Fruit fly (Drosophila melanogaster) whole organism, prepupa: ENCODE results near the gene CG1299.
A peak's percentile ranks its signal among the peaks of the same experiment; 100 is the strongest.

Source experiments
- Blimp-1 ChIP-seq: fragments of 200-800 bp; sonication (Bioruptor generic); optimal IDR thresholded peaks from 3 replicates; lab custom pipeline; 2017; ENCODE audit warnings: missing biosample characterization, missing genetic modification characterization, mild to moderate bottlenecking, moderate library complexity, missing genetic modification reagents
- CG10631 ChIP-seq: fragments of 200-800 bp; sonication (Bioruptor generic); optimal IDR thresholded peaks from 2 replicates; lab custom pipeline; 2016; ENCODE audit warnings: missing biosample characterization, missing genetic modification characterization
- CG10669 ChIP-seq: fragments of 200-800 bp; sonication (Bioruptor generic); optimal IDR thresholded peaks from 3 replicates; lab custom pipeline; 2018; ENCODE audit warnings: missing biosample characterization, mild to moderate bottlenecking, missing genetic modification characterization, moderate library complexity
- CG11294 ChIP-seq: fragments of 200-800 bp; sonication (Bioruptor generic); IDR thresholded peaks from 2 replicates; pipeline ENCODE4 v1.3.6; 2022; ENCODE audit warnings: missing biosample characterization, missing genetic modification characterization
- CG11762 ChIP-seq: fragments of 200-800 bp; sonication (Bioruptor generic); optimal IDR thresholded peaks from 3 replicates; lab custom pipeline; 2016; ENCODE audit warnings: missing biosample characterization, missing genetic modification characterization; ENCODE audit not compliant: insufficient read depth
- CG11902 ChIP-seq: fragments of 200-800 bp; sonication (Bioruptor generic); optimal IDR thresholded peaks from 3 replicates; lab custom pipeline; 2016; ENCODE audit warnings: missing biosample characterization, missing genetic modification characterization
- CG15336 ChIP-seq: fragments of 200-800 bp; sonication (Bioruptor generic); IDR thresholded peaks from 2 replicates; pipeline ENCODE4 v1.3.6; 2022; ENCODE audit warnings: missing biosample characterization, missing genetic modification characterization
- CG1621 ChIP-seq: fragments of 200-800 bp; sonication (Bioruptor generic); optimal IDR thresholded peaks from 3 replicates; lab custom pipeline; 2018; ENCODE audit warnings: missing biosample characterization, mild to moderate bottlenecking, missing genetic modification characterization
- CG16779 ChIP-seq: fragments of 200-800 bp; sonication (Bioruptor generic); optimal IDR thresholded peaks from 3 replicates; lab custom pipeline; 2017; ENCODE audit warnings: missing biosample characterization, mild to moderate bottlenecking, missing genetic modification characterization
- CG32006 ChIP-seq: fragments of 200-800 bp; sonication (Bioruptor generic); optimal IDR thresholded peaks from 3 replicates; lab custom pipeline; 2017; ENCODE audit warnings: missing biosample characterization, mild to moderate bottlenecking, missing genetic modification characterization
- CG34406 ChIP-seq: fragments of 200-800 bp; sonication (Bioruptor generic); optimal IDR thresholded peaks from 3 replicates; lab custom pipeline; 2016; ENCODE audit warnings: missing biosample characterization, missing genetic modification characterization
- CG6163 ChIP-seq: fragments of 200-800 bp; sonication (Bioruptor generic); IDR thresholded peaks from 3 replicates; pipeline ENCODE4 v1.3.6; 2022; ENCODE audit warnings: missing biosample characterization, missing genetic modification characterization
- CG6792 ChIP-seq: fragments of 200-800 bp; sonication (Bioruptor generic); optimal IDR thresholded peaks from 3 replicates; lab custom pipeline; 2016; ENCODE audit warnings: missing biosample characterization, missing genetic modification characterization
- CG6854 ChIP-seq: fragments of 200-800 bp; sonication (Bioruptor generic); optimal IDR thresholded peaks from 2 replicates; lab custom pipeline; 2017; ENCODE audit warnings: missing biosample characterization, mild to moderate bottlenecking, missing genetic modification characterization
- CG8319 ChIP-seq: fragments of 200-800 bp; sonication (Bioruptor generic); optimal IDR thresholded peaks from 3 replicates; lab custom pipeline; 2016; ENCODE audit warnings: missing biosample characterization, missing genetic modification characterization
- CG8632 ChIP-seq: fragments of 200-800 bp; sonication (Bioruptor generic); optimal IDR thresholded peaks from 3 replicates; lab custom pipeline; 2016; ENCODE audit warnings: missing biosample characterization, missing genetic modification characterization
- CG9139 ChIP-seq: fragments of 200-800 bp; sonication (Bioruptor generic); optimal IDR thresholded peaks from 3 replicates; lab custom pipeline; 2017; ENCODE audit warnings: missing biosample characterization, mild to moderate bottlenecking, missing genetic modification characterization
- Eip78C ChIP-seq: fragments of 200-800 bp; sonication (Bioruptor generic); peaks from one replicate; lab custom pipeline; 2016; ENCODE audit warnings: missing biosample characterization, missing genetic modification characterization
- Eip93F ChIP-seq: fragments of 200-800 bp; sonication (Bioruptor generic); optimal IDR thresholded peaks from 2 replicates; lab custom pipeline; 2016; ENCODE audit warnings: missing biosample characterization, mild to moderate bottlenecking, missing genetic modification characterization
- Ets21C ChIP-seq: fragments of 200-800 bp; sonication (Bioruptor generic); optimal IDR thresholded peaks from 3 replicates; lab custom pipeline; 2016; ENCODE audit warnings: missing biosample characterization, missing genetic modification characterization
- Hr4 ChIP-seq: fragments of 200-800 bp; sonication (Bioruptor generic); optimal IDR thresholded peaks from 3 replicates; lab custom pipeline; 2016; ENCODE audit warnings: missing biosample characterization, missing genetic modification characterization
- Met ChIP-seq: fragments of 200-800 bp; sonication (Bioruptor generic); optimal IDR thresholded peaks from 3 replicates; lab custom pipeline; 2016; ENCODE audit warnings: missing biosample characterization, missing genetic modification characterization
- OdsH ChIP-seq: fragments of 200-800 bp; sonication (Bioruptor generic); optimal IDR thresholded peaks from 3 replicates; lab custom pipeline; 2016; ENCODE audit warnings: missing biosample characterization, missing genetic modification characterization
- Sox102F ChIP-seq: fragments of 200-800 bp; sonication (Bioruptor generic); optimal IDR thresholded peaks from 2 replicates; lab custom pipeline; 2016; ENCODE audit warnings: missing biosample characterization, mild to moderate bottlenecking, missing genetic modification characterization
- Sox14 ChIP-seq: fragments of 200-800 bp; sonication (Bioruptor generic); optimal IDR thresholded peaks from 3 replicates; lab custom pipeline; 2016; ENCODE audit warnings: missing biosample characterization, missing genetic modification characterization
- Sox15 ChIP-seq: fragments of 200-800 bp; sonication (Bioruptor generic); optimal IDR thresholded peaks from 3 replicates; lab custom pipeline; 2016; ENCODE audit warnings: missing biosample characterization, missing genetic modification characterization
- achi ChIP-seq: fragments of 200-800 bp; sonication (Bioruptor generic); optimal IDR thresholded peaks from 3 replicates; lab custom pipeline; 2016; ENCODE audit warnings: missing biosample characterization, missing genetic modification characterization
- dac ChIP-seq: fragments of 200-800 bp; sonication (Bioruptor generic); optimal IDR thresholded peaks from 2 replicates; lab custom pipeline; 2017; ENCODE audit warnings: missing biosample characterization, mild to moderate bottlenecking, missing genetic modification characterization
- dsx ChIP-seq: fragments of 200-800 bp; optimal IDR thresholded peaks from 3 replicates; lab custom pipeline; 2019; ENCODE audit warnings: missing biosample characterization, mild to moderate bottlenecking, missing genetic modification characterization, moderate library complexity; ENCODE audit not compliant: poor library complexity, severe bottlenecking
- eg ChIP-seq: fragments of 200-800 bp; sonication (Bioruptor generic); IDR thresholded peaks from 3 replicates; pipeline ENCODE4 v1.3.6; 2022; ENCODE audit warnings: missing biosample characterization, missing genetic modification characterization
- fd85E ChIP-seq: fragments of 200-800 bp; sonication (Bioruptor generic); optimal IDR thresholded peaks from 3 replicates; lab custom pipeline; 2016; ENCODE audit warnings: missing biosample characterization, missing genetic modification characterization
- fkh ChIP-seq: fragments of 200-800 bp; sonication (Bioruptor generic); optimal IDR thresholded peaks from 3 replicates; lab custom pipeline; 2017; ENCODE audit warnings: missing biosample characterization, mild to moderate bottlenecking, missing genetic modification characterization, moderate library complexity
- lz ChIP-seq: fragments of 200-800 bp; sonication (Bioruptor generic); optimal IDR thresholded peaks from 3 replicates; lab custom pipeline; 2016; ENCODE audit warnings: missing biosample characterization, missing genetic modification characterization
- net ChIP-seq: fragments of 200-800 bp; sonication (Bioruptor generic); optimal IDR thresholded peaks from 3 replicates; lab custom pipeline; 2016; ENCODE audit warnings: missing biosample characterization, missing genetic modification characterization
- pdm3 ChIP-seq: fragments of 200-800 bp; sonication (Bioruptor generic); optimal IDR thresholded peaks from 3 replicates; lab custom pipeline; 2016; ENCODE audit warnings: missing biosample characterization, missing genetic modification characterization
- spab ChIP-seq: fragments of 200-800 bp; sonication (Bioruptor generic); optimal IDR thresholded peaks from 2 replicates; lab custom pipeline; 2017; ENCODE audit warnings: missing biosample characterization, mild to moderate bottlenecking, missing genetic modification characterization, missing genetic modification reagents
- ss ChIP-seq, 2 experiments: fragments of 200-800 bp; sonication (Bioruptor generic); optimal IDR thresholded peaks; 2 replicates in 1 of 2; 3 replicates in 1 of 2; lab custom pipeline; 2017 to 2018; ENCODE audit warnings: mild to moderate bottlenecking in 2 of 2, missing biosample characterization in 2 of 2, missing genetic modification characterization in 2 of 2, moderate library complexity in 1 of 2
- svp ChIP-seq: fragments of 200-800 bp; sonication (Bioruptor generic); peaks from one replicate; lab custom pipeline; 2016; ENCODE audit warnings: missing biosample characterization, missing genetic modification characterization
- vri ChIP-seq: fragments of 200-800 bp; sonication (Bioruptor generic); optimal IDR thresholded peaks from 3 replicates; lab custom pipeline; 2016; ENCODE audit warnings: missing biosample characterization, mild to moderate bottlenecking, missing genetic modification characterization

Gene CG1299

dm6 chr3L:4158361-4158760, 9.9 kb downstream of the CG1299 start (continued):
- TF ChIP-seq CG8632 (GFP tag; lab: Kevin White, UChicago): peak; percentile 60
- peak; percentile 51 for TF ChIP-seq Sox14
- TF ChIP-seq Hr4 (GFP tag; lab: Kevin White, UChicago): peak; percentile 29
- TF ChIP-seq CG11902 (GFP tag; lab: Kevin White, UChicago): peak; percentile 38
- peak; percentile 36 for TF ChIP-seq vri (GFP tag; lab: Kevin White, UChicago)
- TF ChIP-seq eg (GFP tag; lab: Robert Waterston, UW): peak; percentile 40; the same call in 2 of the 3 replicates
- peak; percentile 57 for TF ChIP-seq lz
- peak; percentile 65 for TF ChIP-seq Met (GFP tag; lab: Kevin White, UChicago)
- peak; percentile 35 for TF ChIP-seq Sox15 (GFP tag; lab: Kevin White, UChicago)
- no peak; the same call in 1 of the 2 replicates for TF ChIP-seq CG15336 (GFP tag; lab: Robert Waterston, UW)
- TF ChIP-seq CG10669 (GFP tag; lab: Kevin White, UChicago): peak; percentile 67

DNA sequence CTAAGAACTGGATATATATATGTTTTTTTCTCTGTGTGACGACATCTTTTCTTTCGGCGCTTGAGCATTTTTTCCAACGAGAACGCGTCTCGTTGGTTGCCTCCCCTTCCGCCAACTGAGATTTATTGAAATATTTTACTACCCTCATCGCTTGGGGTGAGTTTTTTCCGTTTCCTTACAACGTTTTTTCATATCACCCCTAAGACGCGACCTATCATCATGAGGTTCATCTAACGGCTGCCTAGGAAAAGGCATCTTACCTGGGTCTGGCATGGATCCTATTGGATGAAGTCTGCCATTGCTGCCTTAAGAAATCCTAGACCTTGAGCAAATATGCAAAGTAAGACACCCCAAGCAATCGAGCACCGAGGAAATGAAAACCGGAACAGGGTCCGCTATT, 10.8 kb downstream of the CG1299 start:
- no peak for TF ChIP-seq pdm3 (GFP tag; lab: Kevin White, UChicago)
- no peak for TF ChIP-seq CG9139 (GFP tag; lab: Kevin White, UChicago)
- no peak for TF ChIP-seq dac (GFP tag; lab: Kevin White, UChicago)
- no peak for TF ChIP-seq CG8632 (GFP tag; lab: Kevin White, UChicago)

dm6 chr3L:4160926-4161325, 12.4 kb downstream of the CG1299 start, which contains the start of gene nab:
Gene nab, minus strand, starts transcription at chr3L:4160932.
- TF ChIP-seq svp (no peak), CG6854 (GFP tag; lab: Kevin White, UChicago) (peak; percentile 48), Eip78C (peak; percentile 21), ss (GFP tag; optimal IDR thresholded peaks at IDR 0.05; lab: Kevin White, UChicago) (peak in 1 of 2 experiments; percentile 12), Blimp-1 (GFP tag; lab: Kevin White, UChicago) (peak; percentile 93), Eip93F (GFP tag; lab: Kevin White, UChicago) (peak; percentile 1), Sox102F (GFP tag; lab: Kevin White, UChicago) (no peak)

- TF ChIP-seq CG6854 (GFP tag; lab: Kevin White, UChicago): peak; percentile 59
- peak; percentile 10 for TF ChIP-seq CG1621 (tag; lab: Kevin White, UChicago)
- TF ChIP-seq CG10631 (GFP tag; lab: Kevin White, UChicago): peak; percentile 14
- TF ChIP-seq CG34406 (GFP tag; lab: Kevin White, UChicago): no peak
- TF ChIP-seq Eip78C: peak; percentile 5
- no peak for TF ChIP-seq CG6163 (GFP tag; lab: Robert Waterston, UW)
- TF ChIP-seq Sox15 (GFP tag; lab: Kevin White, UChicago): no peak
- peak; percentile 31 for TF ChIP-seq vri (GFP tag; lab: Kevin White, UChicago)
- peak; percentile 15 for TF ChIP-seq Met (GFP tag; lab: Kevin White, UChicago)
- TF ChIP-seq spab (GFP tag; lab: Kevin White, UChicago): no peak
- no peak for TF ChIP-seq CG6792 (GFP tag; lab: Kevin White, UChicago)
- TF ChIP-seq fd85E: no peak
- TF ChIP-seq Sox102F (GFP tag; lab: Kevin White, UChicago): peak; percentile 44
- TF ChIP-seq Blimp-1 (GFP tag; lab: Kevin White, UChicago): peak; percentile 13
- TF ChIP-seq, all 60 proteins: peak for 8
These were observed 18.9 kb downstream of the CG1299 start, which contains the start of gene mas for dm6 chr3L:4167353-4167842. Gene mas, minus strand, starts transcription at chr3L:4167464.

dm6 chr3L:4169957-4170651, 21.6 kb downstream of the CG1299 start, which contains the start of gene Ero1L:
Gene Ero1L, plus strand, starts transcription at chr3L:4170404.
- no peak for TF ChIP-seq Sox15 (GFP tag; lab: Kevin White, UChicago)
- TF ChIP-seq CG10669 (GFP tag; lab: Kevin White, UChicago): no peak
- peak; percentile 13 for TF ChIP-seq net
- no peak for TF ChIP-seq CG32006
- TF ChIP-seq svp: peak; percentile 80
- no peak for TF ChIP-seq OdsH (GFP tag; lab: Kevin White, UChicago)
- TF ChIP-seq CG16779: no peak
- TF ChIP-seq fd85E: no peak
- peak; percentile 25 for TF ChIP-seq vri (GFP tag; lab: Kevin White, UChicago)
- peak; percentile 45; the same call in 2 of the 3 replicates for TF ChIP-seq eg (GFP tag; lab: Robert Waterston, UW)
- no peak for TF ChIP-seq CG34406 (GFP tag; lab: Kevin White, UChicago)
- peak; percentile 76 for TF ChIP-seq dsx (GFP tag; lab: Kevin White, UChicago)
- TF ChIP-seq fkh (GFP tag; lab: Kevin White, UChicago): no peak
- no peak for TF ChIP-seq CG8632 (GFP tag; lab: Kevin White, UChicago)
- peak; percentile 37 for TF ChIP-seq Blimp-1 (GFP tag; lab: Kevin White, UChicago)
- TF ChIP-seq achi: no peak
- no peak for TF ChIP-seq CG11294 (GFP tag; lab: Robert Waterston, UW)
- no peak for TF ChIP-seq Sox102F (GFP tag; lab: Kevin White, UChicago)
- no peak for TF ChIP-seq CG6792 (GFP tag; lab: Kevin White, UChicago)
- TF ChIP-seq Ets21C (GFP tag; lab: Kevin White, UChicago): no peak
- TF ChIP-seq CG11762 (GFP tag; lab: Kevin White, UChicago): no peak
- TF ChIP-seq CG8319 (GFP tag; lab: Kevin White, UChicago): no peak
